Worm (Caenorhabditis elegans) whole organism, L3 larva: ENCODE data around the gene dct-7.

ENCODE experiments used
- R02D3.7 ChIP-seq: fragments of 150-350 bp; optimal IDR thresholded peaks from 2 replicates; lab custom pipeline; 2014; ENCODE audit warnings: missing biosample characterization, missing genetic modification characterization
- ceh-9 ChIP-seq: sonication (generic microtip); optimal IDR thresholded peaks from 2 replicates; lab custom pipeline; 2018; ENCODE audit warnings: missing biosample characterization, missing genetic modification characterization
- egl-5 ChIP-seq: fragments of 150-350 bp; optimal IDR thresholded peaks from 2 replicates; lab custom pipeline; 2017; ENCODE audit warnings: missing biosample characterization, missing genetic modification reagents, missing genetic modification characterization, inconsistent platforms
- fkh-10 ChIP-seq: sonication (generic microtip); optimal IDR thresholded peaks from 2 replicates; lab custom pipeline; 2017; ENCODE audit warnings: missing biosample characterization, missing genetic modification reagents, missing genetic modification characterization
- jun-1 ChIP-seq: fragments of 150-350 bp; optimal IDR thresholded peaks from 2 replicates; lab custom pipeline; 2014; ENCODE audit warnings: missing biosample characterization, missing genetic modification reagents, missing genetic modification characterization
- mdl-1 ChIP-seq: fragments of 150-350 bp; optimal IDR thresholded peaks from 2 replicates; lab custom pipeline; 2014; ENCODE audit warnings: missing biosample characterization, missing genetic modification characterization
- mml-1 ChIP-seq: fragments of 150-350 bp; sonication (generic microtip); optimal IDR thresholded peaks from 3 replicates; lab custom pipeline; 2014; ENCODE audit warnings: missing biosample characterization, missing genetic modification characterization
- nhr-11 ChIP-seq: fragments of 150-350 bp; optimal IDR thresholded peaks from 2 replicates; lab custom pipeline; 2014; ENCODE audit warnings: missing biosample characterization, missing genetic modification characterization
- nhr-23 ChIP-seq: fragments of 150-350 bp; optimal IDR thresholded peaks from 2 replicates; lab custom pipeline; 2014; ENCODE audit warnings: missing biosample characterization, missing genetic modification reagents, missing genetic modification characterization
- nhr-237 ChIP-seq: fragments of 150-350 bp; optimal IDR thresholded peaks from 2 replicates; lab custom pipeline; 2014; ENCODE audit warnings: missing biosample characterization, missing genetic modification characterization
- nhr-25 ChIP-seq: sonication (generic microtip); optimal IDR thresholded peaks from 2 replicates; lab custom pipeline; 2017; ENCODE audit warnings: missing biosample characterization, missing genetic modification characterization
- nhr-76 ChIP-seq: fragments of 150-350 bp; sonication (generic microtip); optimal IDR thresholded peaks from 5 replicates; lab custom pipeline; 2014; ENCODE audit warnings: missing biosample characterization, missing genetic modification characterization
- pha-4 ChIP-seq: fragments of 150-350 bp; optimal IDR thresholded peaks from 2 replicates; lab custom pipeline; 2014; ENCODE audit warnings: missing biosample characterization, missing genetic modification reagents, missing genetic modification characterization
- zag-1 ChIP-seq: fragments of 150-350 bp; optimal IDR thresholded peaks from 2 replicates; lab custom pipeline; 2014; ENCODE audit warnings: missing biosample characterization, missing genetic modification characterization

DNA sequence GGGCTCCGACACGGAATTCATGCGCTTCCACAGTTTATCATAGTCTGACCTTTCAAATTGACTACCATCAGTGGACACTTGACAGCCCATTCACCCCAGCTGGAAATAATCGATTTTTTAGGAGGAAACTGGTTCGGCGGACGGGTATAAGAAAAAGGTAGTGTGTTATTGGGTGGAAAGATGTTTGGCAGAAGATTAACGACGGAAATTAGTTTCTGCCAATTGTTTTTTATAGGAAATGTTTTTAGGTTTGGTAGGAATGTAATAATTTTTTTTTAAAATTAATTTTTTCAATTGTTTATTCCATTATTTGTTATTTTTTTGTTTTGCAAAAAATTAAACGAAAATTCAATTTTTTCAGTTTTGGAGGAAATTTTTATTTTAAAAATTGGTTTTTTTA is 8.6 kb upstream of the dct-7 start, which contains the start of gene F15E6.9:
- TF ChIP-seq nhr-23 (no peak), nhr-11 (tag; lab: Kevin White, UChicago) (no peak), pha-4 (tag; lab: Kevin White, UChicago) (no peak), nhr-237 (tag; lab: Kevin White, UChicago) (no peak), mml-1 (no peak), zag-1 (tag; lab: Kevin White, UChicago) (no peak), ceh-9 (tag; lab: Kevin White, UChicago) (no peak), nhr-76 (tag; lab: Kevin White, UChicago) (no peak), egl-5 (no peak), jun-1 (tag; lab: Kevin White, UChicago) (no peak), nhr-25 (tag; lab: Kevin White, UChicago) (no peak), mdl-1 (no peak), R02D3.7 (tag; lab: Kevin White, UChicago) (no peak), fkh-10 (GFP tag; lab: Kevin White, UChicago) (no peak)
